Worm (Caenorhabditis elegans): ENCODE results near the gene F47B8.13.

ce11 chrV:14358577-14358976, 39.0 kb upstream of the F47B8.13 start, which contains the start of gene Y49A3A.4:
- TF ChIP-seq unc-42 (tag; optimal IDR thresholded peaks at IDR 0.05) = no peak
- no peak for TF ChIP-seq ama-1 (optimal IDR thresholded peaks at IDR 0.05)
- TF ChIP-seq rnt-1 (tag; optimal IDR thresholded peaks at IDR 0.05) = no peak
- no peak for TF ChIP-seq dmd-4 (tag; optimal IDR thresholded peaks at IDR 0.05; ENCODE audit: borderline replicate concordance)
- no peak for TF ChIP-seq nhr-232 (tag; optimal IDR thresholded peaks at IDR 0.05)
- no peak for TF ChIP-seq ceh-31 (tag; optimal IDR thresholded peaks at IDR 0.05)

Data from whole organism, late embryonic.